Fruit fly (Drosophila melanogaster) whole organism, prepupa: ENCODE data around the gene Phae2.

Experiments
- Blimp-1 ChIP-seq: fragments of 200-800 bp; sonication (Bioruptor generic); optimal IDR thresholded peaks from 3 replicates; lab custom pipeline; 2017; ENCODE audit warnings: missing biosample characterization, missing genetic modification characterization, mild to moderate bottlenecking, moderate library complexity, missing genetic modification reagents
- CG11294 ChIP-seq: fragments of 200-800 bp; sonication (Bioruptor generic); IDR thresholded peaks from 2 replicates; pipeline ENCODE4 v1.3.6; 2022; ENCODE audit warnings: missing biosample characterization, missing genetic modification characterization
- CG11762 ChIP-seq: fragments of 200-800 bp; sonication (Bioruptor generic); optimal IDR thresholded peaks from 3 replicates; lab custom pipeline; 2016; ENCODE audit warnings: missing biosample characterization, missing genetic modification characterization; ENCODE audit not compliant: insufficient read depth
- CG11902 ChIP-seq: fragments of 200-800 bp; sonication (Bioruptor generic); optimal IDR thresholded peaks from 3 replicates; lab custom pipeline; 2016; ENCODE audit warnings: missing biosample characterization, missing genetic modification characterization
- CG15336 ChIP-seq: fragments of 200-800 bp; sonication (Bioruptor generic); IDR thresholded peaks from 2 replicates; pipeline ENCODE4 v1.3.6; 2022; ENCODE audit warnings: missing biosample characterization, missing genetic modification characterization
- CG1621 ChIP-seq: fragments of 200-800 bp; sonication (Bioruptor generic); optimal IDR thresholded peaks from 3 replicates; lab custom pipeline; 2018; ENCODE audit warnings: missing biosample characterization, mild to moderate bottlenecking, missing genetic modification characterization
- CG16779 ChIP-seq: fragments of 200-800 bp; sonication (Bioruptor generic); optimal IDR thresholded peaks from 3 replicates; lab custom pipeline; 2017; ENCODE audit warnings: missing biosample characterization, mild to moderate bottlenecking, missing genetic modification characterization
- CG3032 ChIP-seq: fragments of 200-800 bp; optimal IDR thresholded peaks from 2 replicates; lab custom pipeline; 2019; ENCODE audit warnings: missing biosample characterization, mild to moderate bottlenecking, missing genetic modification characterization, moderate library complexity
- CG31627 ChIP-seq: fragments of 200-800 bp; sonication (Bioruptor generic); optimal IDR thresholded peaks from 3 replicates; lab custom pipeline; 2016; ENCODE audit warnings: missing biosample characterization, missing genetic modification characterization
- CG32006 ChIP-seq: fragments of 200-800 bp; sonication (Bioruptor generic); optimal IDR thresholded peaks from 3 replicates; lab custom pipeline; 2017; ENCODE audit warnings: missing biosample characterization, mild to moderate bottlenecking, missing genetic modification characterization
- CG34406 ChIP-seq: fragments of 200-800 bp; sonication (Bioruptor generic); optimal IDR thresholded peaks from 3 replicates; lab custom pipeline; 2016; ENCODE audit warnings: missing biosample characterization, missing genetic modification characterization
- CG4318 ChIP-seq: fragments of 200-800 bp; sonication (Bioruptor generic); optimal IDR thresholded peaks from 3 replicates; lab custom pipeline; 2017; ENCODE audit warnings: missing biosample characterization, mild to moderate bottlenecking, missing genetic modification characterization
- CG6163 ChIP-seq: fragments of 200-800 bp; sonication (Bioruptor generic); IDR thresholded peaks from 3 replicates; pipeline ENCODE4 v1.3.6; 2022; ENCODE audit warnings: missing biosample characterization, missing genetic modification characterization
- CG6276 ChIP-seq: fragments of 200-800 bp; sonication (Bioruptor generic); optimal IDR thresholded peaks from 2 replicates; lab custom pipeline; 2017; ENCODE audit warnings: missing biosample characterization, mild to moderate bottlenecking, missing genetic modification characterization
- CG6792 ChIP-seq: fragments of 200-800 bp; sonication (Bioruptor generic); optimal IDR thresholded peaks from 3 replicates; lab custom pipeline; 2016; ENCODE audit warnings: missing biosample characterization, missing genetic modification characterization
- CG6854 ChIP-seq: fragments of 200-800 bp; sonication (Bioruptor generic); optimal IDR thresholded peaks from 2 replicates; lab custom pipeline; 2017; ENCODE audit warnings: missing biosample characterization, mild to moderate bottlenecking, missing genetic modification characterization
- CG7368 ChIP-seq: fragments of 200-800 bp; sonication (Bioruptor generic); optimal IDR thresholded peaks from 3 replicates; lab custom pipeline; 2016; ENCODE audit warnings: missing biosample characterization, missing genetic modification characterization
- CG8632 ChIP-seq: fragments of 200-800 bp; sonication (Bioruptor generic); optimal IDR thresholded peaks from 3 replicates; lab custom pipeline; 2016; ENCODE audit warnings: missing biosample characterization, missing genetic modification characterization
- CG9139 ChIP-seq: fragments of 200-800 bp; sonication (Bioruptor generic); optimal IDR thresholded peaks from 3 replicates; lab custom pipeline; 2017; ENCODE audit warnings: missing biosample characterization, mild to moderate bottlenecking, missing genetic modification characterization
- Eip75B ChIP-seq: fragments of 200-800 bp; sonication (Bioruptor generic); optimal IDR thresholded peaks from 3 replicates; lab custom pipeline; 2016; ENCODE audit warnings: missing biosample characterization, missing genetic modification characterization
- Eip78C ChIP-seq: fragments of 200-800 bp; sonication (Bioruptor generic); peaks from one replicate; lab custom pipeline; 2016; ENCODE audit warnings: missing biosample characterization, missing genetic modification characterization
- Ets96B ChIP-seq: fragments of 200-800 bp; optimal IDR thresholded peaks from 2 replicates; lab custom pipeline; 2019; ENCODE audit warnings: missing biosample characterization, mild to moderate bottlenecking, missing genetic modification characterization, moderate library complexity
- Gug ChIP-seq: fragments of 200-800 bp; sonication (Bioruptor generic); IDR thresholded peaks from 2 replicates; pipeline ENCODE4 v1.3.6; 2022; ENCODE audit warnings: missing biosample characterization, missing genetic modification characterization
- Hr38 ChIP-seq: sonication (Bioruptor generic); optimal IDR thresholded peaks from 2 replicates; lab custom pipeline; 2016; ENCODE audit warnings: missing biosample characterization, missing genetic modification characterization
- Lpt ChIP-seq: fragments of 200-800 bp; sonication (Bioruptor generic); optimal IDR thresholded peaks from 3 replicates; lab custom pipeline; 2016; ENCODE audit warnings: missing biosample characterization, missing genetic modification characterization
- Met ChIP-seq: fragments of 200-800 bp; sonication (Bioruptor generic); optimal IDR thresholded peaks from 3 replicates; lab custom pipeline; 2016; ENCODE audit warnings: missing biosample characterization, missing genetic modification characterization
- OdsH ChIP-seq: fragments of 200-800 bp; sonication (Bioruptor generic); optimal IDR thresholded peaks from 3 replicates; lab custom pipeline; 2016; ENCODE audit warnings: missing biosample characterization, missing genetic modification characterization
- Sox102F ChIP-seq: fragments of 200-800 bp; sonication (Bioruptor generic); optimal IDR thresholded peaks from 2 replicates; lab custom pipeline; 2016; ENCODE audit warnings: missing biosample characterization, mild to moderate bottlenecking, missing genetic modification characterization
- Sox15 ChIP-seq: fragments of 200-800 bp; sonication (Bioruptor generic); optimal IDR thresholded peaks from 3 replicates; lab custom pipeline; 2016; ENCODE audit warnings: missing biosample characterization, missing genetic modification characterization
- achi ChIP-seq: fragments of 200-800 bp; sonication (Bioruptor generic); optimal IDR thresholded peaks from 3 replicates; lab custom pipeline; 2016; ENCODE audit warnings: missing biosample characterization, missing genetic modification characterization
- acj6 ChIP-seq: fragments of 200-800 bp; sonication (Bioruptor generic); optimal IDR thresholded peaks from 3 replicates; lab custom pipeline; 2016; ENCODE audit warnings: missing biosample characterization, missing genetic modification characterization
- cyc ChIP-seq: fragments of 200-800 bp; sonication (Bioruptor generic); optimal IDR thresholded peaks from 3 replicates; lab custom pipeline; 2016; ENCODE audit warnings: missing biosample characterization, missing genetic modification characterization
- dac ChIP-seq: fragments of 200-800 bp; sonication (Bioruptor generic); optimal IDR thresholded peaks from 2 replicates; lab custom pipeline; 2017; ENCODE audit warnings: missing biosample characterization, mild to moderate bottlenecking, missing genetic modification characterization
- dsx ChIP-seq: fragments of 200-800 bp; optimal IDR thresholded peaks from 3 replicates; lab custom pipeline; 2019; ENCODE audit warnings: missing biosample characterization, mild to moderate bottlenecking, missing genetic modification characterization, moderate library complexity; ENCODE audit not compliant: poor library complexity, severe bottlenecking
- eg ChIP-seq: fragments of 200-800 bp; sonication (Bioruptor generic); IDR thresholded peaks from 3 replicates; pipeline ENCODE4 v1.3.6; 2022; ENCODE audit warnings: missing biosample characterization, missing genetic modification characterization
- fd85E ChIP-seq: fragments of 200-800 bp; sonication (Bioruptor generic); optimal IDR thresholded peaks from 3 replicates; lab custom pipeline; 2016; ENCODE audit warnings: missing biosample characterization, missing genetic modification characterization
- fkh ChIP-seq: fragments of 200-800 bp; sonication (Bioruptor generic); optimal IDR thresholded peaks from 3 replicates; lab custom pipeline; 2017; ENCODE audit warnings: missing biosample characterization, mild to moderate bottlenecking, missing genetic modification characterization, moderate library complexity
- net ChIP-seq: fragments of 200-800 bp; sonication (Bioruptor generic); optimal IDR thresholded peaks from 3 replicates; lab custom pipeline; 2016; ENCODE audit warnings: missing biosample characterization, missing genetic modification characterization
- pdm3 ChIP-seq: fragments of 200-800 bp; sonication (Bioruptor generic); optimal IDR thresholded peaks from 3 replicates; lab custom pipeline; 2016; ENCODE audit warnings: missing biosample characterization, missing genetic modification characterization
- salr ChIP-seq, 2 experiments: fragments of 200-800 bp; sonication (Bioruptor generic); optimal IDR thresholded peaks; 3 replicates each; lab custom pipeline; 2016 to 2018; ENCODE audit warnings: missing biosample characterization in 2 of 2, missing genetic modification characterization in 2 of 2, mild to moderate bottlenecking in 1 of 2
- ss ChIP-seq, 2 experiments: fragments of 200-800 bp; sonication (Bioruptor generic); optimal IDR thresholded peaks; 2 replicates in 1 of 2; 3 replicates in 1 of 2; lab custom pipeline; 2017 to 2018; ENCODE audit warnings: mild to moderate bottlenecking in 2 of 2, missing biosample characterization in 2 of 2, missing genetic modification characterization in 2 of 2, moderate library complexity in 1 of 2
- svp ChIP-seq: fragments of 200-800 bp; sonication (Bioruptor generic); peaks from one replicate; lab custom pipeline; 2016; ENCODE audit warnings: missing biosample characterization, missing genetic modification characterization
- vri ChIP-seq: fragments of 200-800 bp; sonication (Bioruptor generic); optimal IDR thresholded peaks from 3 replicates; lab custom pipeline; 2016; ENCODE audit warnings: missing biosample characterization, mild to moderate bottlenecking, missing genetic modification characterization

Phae2 gene

dm6 chr2L:12103231-12104210 lies 7.4 kb upstream of the Phae2 start, which contains the start of the genes Patsas and ThrRS (continued):
- no peak for TF ChIP-seq Blimp-1 (GFP tag; lab: Kevin White, UChicago)
- peak; percentile 85 for TF ChIP-seq CG15336 (GFP tag; lab: Robert Waterston, UW)
- TF ChIP-seq CG3032 (tag; lab: Kevin White, UChicago), result peak; percentile 83
- peak; percentile 83 for TF ChIP-seq dac
- TF ChIP-seq fkh (GFP tag; lab: Kevin White, UChicago), result no peak
- TF ChIP-seq CG11762, result no peak
- TF ChIP-seq CG6854, result no peak
- TF ChIP-seq achi (GFP tag; lab: Kevin White, UChicago), result no peak
- no peak for TF ChIP-seq fd85E (GFP tag; lab: Kevin White, UChicago)
- TF ChIP-seq CG34406 (GFP tag; lab: Kevin White, UChicago), result peak; percentile 78
- peak; percentile 54 for TF ChIP-seq CG9139 (GFP tag; lab: Kevin White, UChicago)
- TF ChIP-seq CG1621 (tag; lab: Kevin White, UChicago), result peak; percentile 53
- peak; percentile 82 for TF ChIP-seq cyc (GFP tag; lab: Kevin White, UChicago)
- TF ChIP-seq CG11294 (GFP tag; lab: Robert Waterston, UW), result peak; percentile 68; the same call in 1 of the 2 replicates
- peak; percentile 60 for TF ChIP-seq Ets96B (tag; lab: Kevin White, UChicago)
- no peak for TF ChIP-seq Met (GFP tag; lab: Kevin White, UChicago)
- peak; percentile 87 for TF ChIP-seq OdsH (GFP tag; lab: Kevin White, UChicago)
- TF ChIP-seq, all 60 proteins: peak for 36

dm6 chr2L:12107087-12107486 lies 3.8 kb upstream of the Phae2 start:
- TF ChIP-seq eg (no peak), Gug (GFP tag; lab: Robert Waterston, UW) (no peak)
- TF ChIP-seq, all 60 proteins: peak for 0

dm6 chr2L:12108779-12109564 lies 1.9 kb upstream of the Phae2 start, which contains the start of the genes Rab6 and Phae1:
Gene Rab6, minus strand, starts transcription at chr2L:12109116.
Gene Phae1, plus strand, starts transcription at chr2L:12109417.
- TF ChIP-seq CG32006 (no peak), Eip78C (GFP tag; lab: Kevin White, UChicago) (peak; percentile 15), net (no peak), dac (no peak), CG8632 (GFP tag; lab: Kevin White, UChicago) (no peak), CG6163 (no peak), Sox102F (GFP tag; lab: Kevin White, UChicago) (no peak), acj6 (no peak), CG4318 (no peak), CG6276 (GFP tag; lab: Kevin White, UChicago) (no peak), vri (GFP tag; lab: Kevin White, UChicago) (no peak), CG31627 (no peak), Eip75B (GFP tag; lab: Kevin White, UChicago) (no peak), CG7368 (GFP tag; lab: Kevin White, UChicago) (no peak), ss (GFP tag; optimal IDR thresholded peaks at IDR 0.05; lab: Kevin White, UChicago) (no peak), Lpt (GFP tag; lab: Kevin White, UChicago) (no peak), achi (GFP tag; lab: Kevin White, UChicago) (no peak), Met (GFP tag; lab: Kevin White, UChicago) (no peak), CG3032 (tag; lab: Kevin White, UChicago) (peak; percentile 6), Hr38 (GFP tag; lab: Kevin White, UChicago) (no peak), CG11902 (GFP tag; lab: Kevin White, UChicago) (no peak), CG6792 (GFP tag; lab: Kevin White, UChicago) (no peak), CG15336 (GFP tag; lab: Robert Waterston, UW) (no peak), dsx (no peak), CG16779 (tag; lab: Kevin White, UChicago) (no peak), CG6854 (peak; percentile 68), svp (GFP tag; lab: Kevin White, UChicago) (peak; percentile 77), fkh (GFP tag; lab: Kevin White, UChicago) (no peak), CG1621 (tag; lab: Kevin White, UChicago) (peak; percentile 73), Sox15 (GFP tag; lab: Kevin White, UChicago) (no peak), CG11294 (GFP tag; lab: Robert Waterston, UW) (no peak), pdm3 (GFP tag; lab: Kevin White, UChicago) (no peak), salr (GFP tag; optimal IDR thresholded peaks at IDR 0.05; lab: Kevin White, UChicago) (no peak)
